Worm (Caenorhabditis elegans) whole organism, L3 larva: ENCODE data around the gene rga-4.

ENCODE experiments used
- R02D3.7 ChIP-seq: fragments of 150-350 bp; optimal IDR thresholded peaks from 2 replicates; lab custom pipeline; 2014; ENCODE audit warnings: missing biosample characterization, missing genetic modification characterization
- ZK546.5 ChIP-seq: sonication (generic microtip); optimal IDR thresholded peaks from 2 replicates; lab custom pipeline; 2017; ENCODE audit warnings: missing biosample characterization, missing genetic modification characterization
- aly-2 ChIP-seq: fragments of 150-350 bp; optimal IDR thresholded peaks from 2 replicates; lab custom pipeline; 2014; ENCODE audit warnings: missing biosample characterization, missing genetic modification characterization
- ceh-16 ChIP-seq: sonication (generic microtip); optimal IDR thresholded peaks from 2 replicates; lab custom pipeline; 2017; ENCODE audit warnings: missing biosample characterization, missing genetic modification characterization
- ceh-28 ChIP-seq: fragments of 150-350 bp; optimal IDR thresholded peaks from 2 replicates; lab custom pipeline; 2014; ENCODE audit warnings: missing biosample characterization, missing genetic modification reagents, missing genetic modification characterization
- ceh-82 ChIP-seq: fragments of 150-350 bp; optimal IDR thresholded peaks from 2 replicates; lab custom pipeline; 2014; ENCODE audit warnings: missing biosample characterization, missing genetic modification characterization
- daf-12 ChIP-seq: fragments of 150-350 bp; optimal IDR thresholded peaks from 2 replicates; lab custom pipeline; 2014; ENCODE audit warnings: missing biosample characterization, missing genetic modification reagents, missing genetic modification characterization
- egl-27 ChIP-seq: sonication (generic microtip); optimal IDR thresholded peaks from 4 replicates; lab custom pipeline; 2017; ENCODE audit warnings: missing biosample characterization, missing genetic modification reagents, missing genetic modification characterization
- elt-1 ChIP-seq: fragments of 150-350 bp; optimal IDR thresholded peaks from 2 replicates; lab custom pipeline; 2014; ENCODE audit warnings: missing biosample characterization, missing genetic modification characterization
- elt-2 ChIP-seq: sonication (generic microtip); optimal IDR thresholded peaks from 2 replicates; lab custom pipeline; 2016; ENCODE audit warnings: missing genetic modification reagents, mild to moderate bottlenecking, missing genetic modification characterization, missing compliant biosample characterization
- eor-1 ChIP-seq, 2 experiments: fragments of 150-350 bp; optimal IDR thresholded peaks; 2 replicates each; lab custom pipeline; 2014 to 2018; ENCODE audit warnings: missing biosample characterization in 2 of 2, missing genetic modification characterization in 2 of 2
- fkh-2 ChIP-seq: fragments of 150-350 bp; optimal IDR thresholded peaks from 2 replicates; lab custom pipeline; 2014; ENCODE audit warnings: missing biosample characterization, missing genetic modification reagents, missing genetic modification characterization
- fos-1 ChIP-seq: fragments of 150-350 bp; optimal IDR thresholded peaks from 2 replicates; lab custom pipeline; 2014; ENCODE audit warnings: missing biosample characterization, missing genetic modification characterization
- hmg-11 ChIP-seq: sonication (generic microtip); optimal IDR thresholded peaks from 2 replicates; lab custom pipeline; 2016; ENCODE audit warnings: missing genetic modification characterization, missing compliant biosample characterization
- jun-1 ChIP-seq: fragments of 150-350 bp; optimal IDR thresholded peaks from 2 replicates; lab custom pipeline; 2014; ENCODE audit warnings: missing biosample characterization, missing genetic modification reagents, missing genetic modification characterization
- lin-15B ChIP-seq: fragments of 150-350 bp; optimal IDR thresholded peaks from 2 replicates; lab custom pipeline; 2014; ENCODE audit warnings: missing biosample characterization, missing genetic modification characterization
- lsy-12 ChIP-seq: sonication (generic microtip); optimal IDR thresholded peaks from 2 replicates; lab custom pipeline; 2016; ENCODE audit warnings: mild to moderate bottlenecking, missing genetic modification characterization, missing compliant biosample characterization
- mdl-1 ChIP-seq: fragments of 150-350 bp; optimal IDR thresholded peaks from 2 replicates; lab custom pipeline; 2014; ENCODE audit warnings: missing biosample characterization, missing genetic modification characterization
- mml-1 ChIP-seq: fragments of 150-350 bp; sonication (generic microtip); optimal IDR thresholded peaks from 3 replicates; lab custom pipeline; 2014; ENCODE audit warnings: missing biosample characterization, missing genetic modification characterization
- nfya-1 ChIP-seq: sonication (generic microtip); optimal IDR thresholded peaks from 2 replicates; lab custom pipeline; 2017; ENCODE audit warnings: missing genetic modification characterization, mild to moderate bottlenecking, missing compliant biosample characterization, antibody characterized with exemption, moderate library complexity; ENCODE audit not compliant: insufficient read depth
- nhr-11 ChIP-seq: fragments of 150-350 bp; optimal IDR thresholded peaks from 2 replicates; lab custom pipeline; 2014; ENCODE audit warnings: missing biosample characterization, missing genetic modification characterization
- nhr-12 ChIP-seq: fragments of 150-350 bp; optimal IDR thresholded peaks from 2 replicates; lab custom pipeline; 2014; ENCODE audit warnings: missing biosample characterization, missing genetic modification characterization
- nhr-23 ChIP-seq: fragments of 150-350 bp; optimal IDR thresholded peaks from 2 replicates; lab custom pipeline; 2014; ENCODE audit warnings: missing biosample characterization, missing genetic modification reagents, missing genetic modification characterization
- nhr-237 ChIP-seq: fragments of 150-350 bp; optimal IDR thresholded peaks from 2 replicates; lab custom pipeline; 2014; ENCODE audit warnings: missing biosample characterization, missing genetic modification characterization
- nhr-25 ChIP-seq: sonication (generic microtip); optimal IDR thresholded peaks from 2 replicates; lab custom pipeline; 2017; ENCODE audit warnings: missing biosample characterization, missing genetic modification characterization
- nhr-28 ChIP-seq: fragments of 150-350 bp; optimal IDR thresholded peaks from 2 replicates; lab custom pipeline; 2014; ENCODE audit warnings: missing biosample characterization, missing genetic modification characterization
- nhr-43 ChIP-seq: sonication (generic microtip); optimal IDR thresholded peaks from 2 replicates; lab custom pipeline; 2016; ENCODE audit warnings: mild to moderate bottlenecking, missing genetic modification characterization, missing compliant biosample characterization; ENCODE audit not compliant: poor library complexity, severe bottlenecking
- nhr-67 ChIP-seq: fragments of 150-350 bp; optimal IDR thresholded peaks from 2 replicates; lab custom pipeline; 2014; ENCODE audit warnings: missing biosample characterization, missing genetic modification characterization
- nhr-77 ChIP-seq: fragments of 150-350 bp; optimal IDR thresholded peaks from 2 replicates; lab custom pipeline; 2014; ENCODE audit warnings: missing biosample characterization, missing genetic modification characterization
- pha-4 ChIP-seq: fragments of 150-350 bp; optimal IDR thresholded peaks from 2 replicates; lab custom pipeline; 2014; ENCODE audit warnings: missing biosample characterization, missing genetic modification reagents, missing genetic modification characterization
- pqm-1 ChIP-seq: fragments of 150-350 bp; optimal IDR thresholded peaks from 2 replicates; lab custom pipeline; 2017; ENCODE audit warnings: missing biosample characterization, missing genetic modification characterization, inconsistent platforms
- sea-2 ChIP-seq: fragments of 150-350 bp; sonication (generic microtip); optimal IDR thresholded peaks from 4 replicates; lab custom pipeline; 2014; ENCODE audit warnings: missing biosample characterization, missing genetic modification reagents, missing genetic modification characterization
- snpc-4 ChIP-seq: fragments of 150-350 bp; optimal IDR thresholded peaks from 2 replicates; lab custom pipeline; 2014; ENCODE audit warnings: missing biosample characterization, missing genetic modification characterization
- unc-39 ChIP-seq: sonication (generic microtip); optimal IDR thresholded peaks from 4 replicates; lab custom pipeline; 2017; ENCODE audit warnings: missing biosample characterization, missing genetic modification characterization
- unc-62 ChIP-seq: fragments of 150-350 bp; sonication (generic microtip); optimal IDR thresholded peaks from 4 replicates; lab custom pipeline; 2014; ENCODE audit warnings: missing biosample characterization, missing genetic modification reagents, missing genetic modification characterization
- zag-1 ChIP-seq: fragments of 150-350 bp; optimal IDR thresholded peaks from 2 replicates; lab custom pipeline; 2014; ENCODE audit warnings: missing biosample characterization, missing genetic modification characterization
- ztf-11 ChIP-seq: fragments of 150-350 bp; optimal IDR thresholded peaks from 2 replicates; lab custom pipeline; 2014; ENCODE audit warnings: missing biosample characterization, missing genetic modification characterization

Gene rga-4

ce11 chrV:1410727-1411126 lies 27.7 kb upstream of the rga-4 start:
- TF ChIP-seq nhr-28 (tag; lab: Kevin White, UChicago): no peak
- no peak for TF ChIP-seq pqm-1 (tag; lab: Kevin White, UChicago)
- TF ChIP-seq aly-2: no peak
- TF ChIP-seq unc-62 (GFP tag; lab: Kevin White, UChicago): no peak
- no peak for TF ChIP-seq lsy-12 (tag; lab: Kevin White, UChicago)
- TF ChIP-seq fkh-2: no peak
- no peak for TF ChIP-seq nfya-1 (tag; lab: Kevin White, UChicago)
- TF ChIP-seq jun-1 (tag; lab: Kevin White, UChicago): no peak
- no peak for TF ChIP-seq ztf-11 (tag; lab: Kevin White, UChicago)
- TF ChIP-seq mdl-1 (tag; lab: Kevin White, UChicago): no peak
- no peak for TF ChIP-seq mml-1 (tag; lab: Kevin White, UChicago)
- TF ChIP-seq lin-15B: no peak
- TF ChIP-seq hmg-11 (tag; lab: Kevin White, UChicago): no peak
- TF ChIP-seq snpc-4: no peak

ce11 chrV:1408116-1408515 lies 25.1 kb upstream of the rga-4 start:
- no peak for TF ChIP-seq nhr-28 (tag; lab: Kevin White, UChicago)
- TF ChIP-seq ceh-16 (tag; lab: Kevin White, UChicago): no peak
- TF ChIP-seq pqm-1 (tag; lab: Kevin White, UChicago): no peak
- TF ChIP-seq nhr-11 (tag; lab: Kevin White, UChicago): no peak
- no peak for TF ChIP-seq fos-1 (tag; lab: Kevin White, UChicago)
- TF ChIP-seq elt-1 (tag; lab: Kevin White, UChicago): no peak
- TF ChIP-seq sea-2 (GFP tag; lab: Kevin White, UChicago): no peak
- TF ChIP-seq eor-1 (tag; optimal IDR thresholded peaks at IDR 0.05; lab: Kevin White, UChicago): no peak
- TF ChIP-seq pha-4 (tag; lab: Kevin White, UChicago): no peak
- no peak for TF ChIP-seq zag-1 (tag; lab: Kevin White, UChicago)
- no peak for TF ChIP-seq snpc-4
- TF ChIP-seq nhr-77 (tag; lab: Kevin White, UChicago): no peak
- TF ChIP-seq ceh-82 (tag; lab: Kevin White, UChicago): no peak
- no peak for TF ChIP-seq unc-39 (tag; lab: Kevin White, UChicago)
- no peak for TF ChIP-seq unc-62 (GFP tag; lab: Kevin White, UChicago)
- TF ChIP-seq hmg-11 (tag; lab: Kevin White, UChicago): no peak
- TF ChIP-seq elt-2: no peak
- TF ChIP-seq nhr-67: no peak
- TF ChIP-seq nhr-43 (tag; lab: Kevin White, UChicago): no peak
- no peak for TF ChIP-seq egl-27 (tag; lab: Kevin White, UChicago)

- TF ChIP-seq nhr-28 (tag; lab: Kevin White, UChicago) (no peak), jun-1 (tag; lab: Kevin White, UChicago) (no peak), elt-1 (tag; lab: Kevin White, UChicago) (no peak), unc-62 (GFP tag; lab: Kevin White, UChicago) (no peak), egl-27 (tag; lab: Kevin White, UChicago) (no peak), nhr-25 (tag; lab: Kevin White, UChicago) (no peak), lsy-12 (tag; lab: Kevin White, UChicago) (no peak), ceh-28 (tag; lab: Kevin White, UChicago) (no peak)
Observed at ce11 chrV:1392900-1393299, 9.8 kb upstream of the rga-4 start, which contains the start of gene Y75B7AR.1. Gene Y75B7AR.1 (minus strand): TSS chrV:1393000.

ce11 chrV:1390415-1390814 lies 7.4 kb upstream of the rga-4 start:
- TF ChIP-seq ztf-11 (tag; lab: Kevin White, UChicago) (no peak), R02D3.7 (tag; lab: Kevin White, UChicago) (no peak), ceh-82 (tag; lab: Kevin White, UChicago) (no peak), ceh-16 (tag; lab: Kevin White, UChicago) (no peak), egl-27 (tag; lab: Kevin White, UChicago) (no peak), pqm-1 (tag; lab: Kevin White, UChicago) (no peak), sea-2 (GFP tag; lab: Kevin White, UChicago) (no peak), jun-1 (tag; lab: Kevin White, UChicago) (no peak), nhr-11 (tag; lab: Kevin White, UChicago) (no peak), ceh-28 (tag; lab: Kevin White, UChicago) (no peak), lin-15B (no peak), daf-12 (tag; lab: Kevin White, UChicago) (no peak), nhr-237 (tag; lab: Kevin White, UChicago) (no peak), elt-1 (tag; lab: Kevin White, UChicago) (no peak), ZK546.5 (tag; lab: Kevin White, UChicago) (no peak), nhr-23 (no peak), snpc-4 (no peak), nhr-43 (tag; lab: Kevin White, UChicago) (no peak), nhr-12 (no peak), pha-4 (tag; lab: Kevin White, UChicago) (no peak)
